Worm (Caenorhabditis elegans) whole organism, L4/young adult: ENCODE measurements around the gene nhr-173.

Experiments used
- W03F9.2 ChIP-seq: fragments of 150-350 bp; optimal IDR thresholded peaks from 2 replicates; lab custom pipeline; 2014; ENCODE audit warnings: missing biosample characterization, missing genetic modification characterization
- dao-5 ChIP-seq: sonication (generic microtip); optimal IDR thresholded peaks from 2 replicates; lab custom pipeline; 2016; ENCODE audit warnings: missing genotype, missing genetic modification characterization, moderate library complexity, missing compliant biosample characterization
- him-1 ChIP-seq: sonication (generic microtip); optimal IDR thresholded peaks from 2 replicates; lab custom pipeline; 2016; ENCODE audit warnings: missing genotype, missing genetic modification reagents, missing genetic modification characterization, missing compliant biosample characterization

nhr-173 gene

DNA sequence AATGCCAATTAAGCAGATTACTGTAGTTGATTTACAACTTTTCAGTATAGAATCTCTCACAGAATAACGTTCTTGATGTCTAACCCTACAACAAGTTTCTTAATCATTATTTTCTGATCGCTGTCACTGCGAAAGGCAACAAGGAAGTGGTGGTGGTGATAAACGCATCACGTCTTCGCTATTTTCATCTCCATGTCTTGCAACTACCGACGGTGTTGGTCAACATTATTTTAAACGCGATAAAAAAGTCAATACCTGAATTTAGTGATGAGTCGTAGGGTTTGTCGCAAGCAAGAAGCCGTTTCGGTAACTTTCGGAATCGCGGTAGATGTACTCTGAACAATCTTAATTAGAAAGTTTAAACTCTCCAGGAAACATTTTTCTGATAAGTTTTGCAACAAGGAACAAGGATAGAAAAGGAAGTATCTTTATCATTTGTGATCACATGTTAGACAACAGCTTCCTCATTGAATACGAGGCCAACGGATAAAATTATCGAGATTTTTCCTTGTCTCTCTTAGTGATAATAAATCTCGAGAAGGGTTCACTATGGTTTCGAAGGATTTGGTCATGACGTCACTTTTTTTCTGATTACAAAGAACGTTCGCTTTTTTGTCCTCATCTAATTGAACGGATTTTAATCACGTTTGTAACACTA, 8.6 kb downstream of the nhr-173 start:
- TF ChIP-seq dao-5 (tag; lab: Kevin White, UChicago) = no peak
- no peak for TF ChIP-seq him-1 (tag; lab: Kevin White, UChicago)
- no peak for TF ChIP-seq W03F9.2 (tag; lab: Kevin White, UChicago)

DNA sequence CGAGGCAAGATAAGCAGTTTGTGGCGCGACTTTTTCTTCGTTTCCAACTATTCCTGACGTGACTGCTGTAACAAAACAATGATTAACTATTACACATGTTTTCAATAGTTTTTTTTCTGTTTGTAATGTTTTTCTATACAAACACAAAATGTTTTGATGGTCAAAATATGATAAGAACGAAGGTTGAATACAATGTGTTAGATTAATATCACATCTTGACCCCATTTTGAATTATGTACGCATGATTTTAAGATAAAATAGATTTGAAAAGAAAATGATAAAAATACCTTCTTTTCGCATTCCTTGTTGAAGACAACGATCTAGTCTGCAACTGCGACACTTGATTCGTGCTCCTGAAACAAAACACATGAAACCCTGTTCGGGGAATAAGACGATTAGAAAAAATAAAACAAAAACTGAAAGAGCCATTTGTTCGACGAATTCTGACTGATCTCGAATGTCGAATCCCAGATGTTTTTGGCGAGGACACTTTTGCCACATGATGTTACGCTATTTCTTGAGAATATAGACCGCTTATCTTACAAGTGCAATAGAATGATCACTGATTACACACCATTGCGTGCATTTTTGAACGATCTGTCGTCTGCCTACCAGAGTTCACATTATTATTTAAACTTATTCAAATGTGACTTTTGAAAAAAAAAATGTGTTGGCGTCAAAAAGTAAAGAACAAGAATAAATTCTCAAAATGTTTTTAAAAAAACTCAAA, 10.0 kb downstream of the nhr-173 start:
- TF ChIP-seq him-1 (tag; lab: Kevin White, UChicago) = no peak
- no peak for TF ChIP-seq W03F9.2 (tag; lab: Kevin White, UChicago)
- TF ChIP-seq dao-5 (tag; lab: Kevin White, UChicago) = no peak

DNA sequence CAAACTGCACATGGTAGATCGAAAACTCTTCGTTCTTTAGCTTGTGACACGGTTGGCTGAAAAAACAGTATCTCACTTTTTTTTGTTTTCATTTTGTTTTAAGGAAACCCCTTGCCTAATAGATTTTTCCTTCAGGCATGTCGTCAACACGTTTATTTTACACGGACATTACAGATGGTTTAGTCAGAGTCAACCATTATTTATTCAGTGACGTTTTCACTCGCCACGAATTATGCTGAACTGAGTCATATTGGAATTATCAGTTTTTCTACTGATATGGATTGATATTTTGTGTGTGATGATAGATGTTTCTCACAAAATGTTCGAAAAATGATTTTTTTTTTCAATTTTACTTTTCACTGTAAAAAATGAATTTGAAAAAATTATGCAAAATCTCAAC, 12.1 kb downstream of the nhr-173 start:
- TF ChIP-seq him-1 (tag; lab: Kevin White, UChicago) = no peak
- no peak for TF ChIP-seq dao-5 (tag; lab: Kevin White, UChicago)
- TF ChIP-seq W03F9.2 (tag; lab: Kevin White, UChicago) = no peak

DNA sequence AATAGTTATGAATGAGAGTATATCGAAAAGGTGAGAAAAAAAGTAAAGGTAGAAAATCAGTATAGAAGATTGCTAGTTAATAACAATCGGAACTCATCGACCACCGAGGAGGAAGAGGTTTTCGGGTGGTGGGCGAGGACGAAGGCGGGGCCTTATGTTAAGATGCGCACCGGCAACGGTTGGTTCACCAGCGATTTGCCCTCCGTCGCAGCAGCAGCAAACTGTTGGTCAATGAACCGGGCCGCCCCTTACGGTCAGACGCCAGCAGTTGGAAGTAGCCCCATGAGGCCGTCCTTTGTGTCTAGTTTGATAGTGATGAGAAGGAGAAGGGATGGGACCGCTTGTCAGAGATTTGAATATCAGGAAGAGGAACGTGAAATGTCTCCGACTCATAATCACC, 13.6 kb downstream of the nhr-173 start, which contains the start of gene nhr-137:
Gene nhr-137 (minus strand): TSS at position 101 of the 400 bp plus-strand sequence.
- TF ChIP-seq him-1 (tag; lab: Kevin White, UChicago) (no peak), W03F9.2 (tag; lab: Kevin White, UChicago) (no peak), dao-5 (tag; lab: Kevin White, UChicago) (no peak)

DNA sequence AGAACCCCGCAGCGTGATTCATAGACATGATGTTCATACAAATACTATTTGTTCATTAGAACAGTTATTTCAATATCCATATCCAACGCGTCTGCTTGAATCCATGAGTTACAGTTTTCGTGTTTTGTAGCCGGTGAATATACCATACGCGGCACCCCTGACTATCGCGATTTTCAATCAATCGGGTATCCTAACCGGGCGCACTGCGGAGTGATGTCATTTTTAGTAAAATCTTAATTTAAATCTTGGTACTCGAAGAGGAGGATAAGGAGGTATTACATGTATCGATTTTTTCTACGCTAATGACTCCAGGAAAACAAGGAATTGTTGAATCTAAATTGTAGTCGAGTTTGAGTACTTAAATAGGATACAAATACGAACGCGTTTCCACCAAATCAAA, 14.0 kb downstream of the nhr-173 start:
- TF ChIP-seq him-1 (tag; lab: Kevin White, UChicago) (no peak), W03F9.2 (tag; lab: Kevin White, UChicago) (no peak), dao-5 (tag; lab: Kevin White, UChicago) (no peak)

DNA sequence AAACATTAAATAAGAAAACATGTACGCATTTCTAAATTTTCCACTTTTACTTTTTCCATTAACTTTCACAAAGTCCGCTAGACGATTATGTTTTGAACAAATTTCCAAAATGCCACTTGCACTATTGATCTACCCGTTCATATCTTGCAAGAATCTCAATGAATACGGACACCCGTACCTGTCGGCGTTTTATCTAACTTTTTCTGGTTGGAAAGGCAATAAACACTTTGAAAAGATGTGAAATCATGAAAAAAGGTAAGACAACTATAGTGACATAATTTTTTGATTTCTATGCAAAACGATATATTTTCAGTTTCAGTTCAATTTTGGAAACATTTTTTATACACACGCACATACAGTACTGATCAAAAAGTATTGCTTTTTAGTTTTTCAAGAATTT, 16.4 kb downstream of the nhr-173 start:
- no peak for TF ChIP-seq him-1 (tag; lab: Kevin White, UChicago)
- TF ChIP-seq dao-5 (tag; lab: Kevin White, UChicago) = no peak
- TF ChIP-seq W03F9.2 (tag; lab: Kevin White, UChicago) = no peak

DNA sequence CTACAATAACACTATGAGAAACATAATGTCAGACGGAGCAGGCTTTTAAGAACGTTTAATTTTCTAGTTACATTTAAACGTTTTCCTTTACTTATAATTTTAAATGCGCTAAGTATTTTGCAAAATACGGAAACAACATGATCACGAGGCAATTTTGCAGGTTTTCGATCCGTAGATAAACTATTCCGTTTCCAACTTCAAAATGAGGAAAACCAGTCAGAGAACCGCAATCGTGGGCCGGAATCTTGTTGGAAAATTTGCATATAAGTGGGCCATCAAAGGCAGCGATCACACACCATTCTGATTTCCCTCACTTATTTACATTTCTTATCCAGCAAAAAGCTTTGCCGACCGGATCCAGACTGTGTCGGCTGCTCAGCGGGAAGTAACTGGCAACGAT, 17.2 kb downstream of the nhr-173 start, which contains the start of gene col-172:
Gene col-172 (plus strand): TSS at position 301 of the 400 bp plus-strand sequence.
- TF ChIP-seq W03F9.2 (tag; lab: Kevin White, UChicago) = no peak

DNA sequence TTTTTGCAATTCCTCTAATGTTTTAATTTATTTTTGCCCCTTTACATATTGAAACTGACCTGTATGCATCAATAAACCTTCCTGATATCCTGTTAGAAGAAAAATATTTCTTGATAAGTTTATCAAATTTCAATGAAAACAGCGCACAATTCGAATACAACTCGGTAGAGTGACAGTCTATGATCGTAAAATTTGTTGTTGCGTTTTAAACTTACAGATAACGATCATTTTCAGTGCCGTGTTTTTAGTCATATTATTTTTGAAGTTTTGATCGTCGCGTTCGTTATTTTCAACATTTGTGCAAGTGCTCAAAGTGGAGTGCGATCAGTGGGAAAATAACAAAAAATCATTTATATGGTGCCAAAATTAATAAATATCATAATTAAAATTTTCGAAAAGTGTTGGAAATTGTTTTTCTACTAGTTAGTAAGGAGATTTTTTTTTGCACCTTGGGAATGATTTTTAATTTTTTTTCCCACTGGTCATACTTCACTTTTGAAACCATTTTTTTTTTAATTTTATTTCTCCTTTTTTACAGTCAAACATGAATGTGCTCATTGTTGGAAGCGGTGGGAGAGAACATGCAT, 19.1 kb downstream of the nhr-173 start, which contains the start of gene F38B6.4:
Gene F38B6.4 (plus strand): TSS at position 537 of the 587 bp plus-strand sequence.
- TF ChIP-seq him-1 (tag; lab: Kevin White, UChicago) (no peak), dao-5 (tag; lab: Kevin White, UChicago) (no peak), W03F9.2 (tag; lab: Kevin White, UChicago) (no peak)

DNA sequence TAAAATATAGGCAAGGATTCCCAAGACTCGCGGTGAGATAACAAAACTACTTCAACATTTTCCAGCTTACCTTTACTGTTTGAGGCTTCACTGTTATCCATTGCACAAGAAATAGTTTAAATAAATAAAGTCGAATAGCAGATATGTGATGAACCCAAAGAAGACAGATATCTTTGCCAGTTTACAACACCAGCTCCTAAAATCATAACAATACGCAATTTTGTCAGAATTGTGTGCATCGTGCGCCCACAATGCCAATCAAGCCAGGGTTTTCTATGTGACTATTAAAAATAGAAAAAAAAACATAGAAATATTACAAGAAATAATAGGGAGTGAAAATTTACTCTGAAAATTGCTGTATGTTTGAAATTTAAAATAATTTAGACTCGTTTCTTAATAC, 27.4 kb downstream of the nhr-173 start, which contains the start of gene F38B6.8:
Gene F38B6.8 (minus strand): TSS at position 101 of the 400 bp plus-strand sequence.
- TF ChIP-seq W03F9.2 (tag; lab: Kevin White, UChicago) (no peak), him-1 (tag; lab: Kevin White, UChicago) (no peak), dao-5 (tag; lab: Kevin White, UChicago) (no peak)

DNA sequence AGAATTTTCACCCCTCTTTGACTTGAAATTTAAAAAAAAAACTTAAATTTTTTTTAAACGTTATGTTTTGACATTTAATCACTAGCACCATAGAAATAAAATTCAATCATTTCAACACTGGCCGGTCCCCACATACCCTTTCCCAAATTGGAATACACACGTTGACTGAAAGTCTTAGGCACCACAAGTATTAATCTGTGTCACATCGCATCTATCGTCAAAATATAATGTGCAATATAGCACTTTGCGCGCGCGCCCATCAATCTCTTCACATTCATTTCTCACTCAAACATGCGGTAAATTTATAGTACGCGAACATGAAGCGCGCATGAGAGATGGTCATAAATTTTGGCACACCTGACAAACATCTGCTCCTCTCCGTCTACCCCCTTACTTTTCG, 32.0 kb downstream of the nhr-173 start:
- TF ChIP-seq him-1 (tag; lab: Kevin White, UChicago) = no peak
- TF ChIP-seq dao-5 (tag; lab: Kevin White, UChicago) = no peak
- no peak for TF ChIP-seq W03F9.2 (tag; lab: Kevin White, UChicago)

DNA sequence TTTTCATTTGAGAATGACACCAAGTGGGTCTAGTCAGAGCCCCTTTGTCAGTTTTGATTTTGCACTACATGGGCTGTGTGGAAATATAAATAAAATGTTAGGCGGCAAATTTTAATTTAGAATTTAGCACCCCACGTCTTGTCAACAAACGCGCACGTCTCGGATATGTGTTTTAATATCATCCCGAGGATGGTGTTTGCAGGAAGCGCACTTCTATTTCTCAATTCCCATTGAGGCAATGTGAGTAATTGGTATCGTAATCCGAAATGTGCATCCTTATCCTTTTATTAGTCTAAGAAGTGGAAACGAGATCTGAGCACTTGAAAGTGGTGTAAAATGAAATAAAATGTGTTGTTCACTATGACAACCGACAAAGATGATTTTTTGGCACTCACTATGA, 32.4 kb downstream of the nhr-173 start:
- TF ChIP-seq dao-5 (tag; lab: Kevin White, UChicago) = no peak
- TF ChIP-seq W03F9.2 (tag; lab: Kevin White, UChicago) = no peak
- TF ChIP-seq him-1 (tag; lab: Kevin White, UChicago) = no peak

DNA sequence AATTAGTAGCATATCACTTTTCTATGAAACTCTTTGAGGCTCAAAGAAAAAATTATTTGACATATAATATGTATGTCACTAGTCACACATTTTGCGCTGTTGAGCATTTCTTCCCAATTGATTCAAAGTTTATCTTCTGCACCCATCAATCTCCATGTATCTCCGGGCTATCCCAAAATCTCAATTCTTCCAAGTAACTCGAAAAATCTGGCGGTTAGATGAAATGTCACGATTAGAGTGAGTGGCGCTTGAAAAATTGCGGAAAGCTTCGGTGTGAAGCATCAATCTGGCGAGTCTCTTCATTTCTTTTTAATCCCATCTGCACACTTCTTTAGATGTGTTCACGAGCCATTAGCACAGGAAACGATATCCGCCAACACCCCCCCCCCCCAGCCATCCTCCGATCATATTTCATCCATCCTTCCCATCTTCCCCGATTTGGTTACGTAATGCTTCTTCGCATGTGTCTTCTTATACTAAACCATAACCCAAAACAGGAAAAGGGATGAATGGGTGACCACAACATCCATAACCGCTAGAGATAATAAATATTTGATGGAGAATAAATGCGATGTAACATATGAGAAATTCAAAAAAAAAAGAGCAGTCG, 33.7 kb downstream of the nhr-173 start:
- TF ChIP-seq W03F9.2 (tag; lab: Kevin White, UChicago) (no peak), him-1 (tag; lab: Kevin White, UChicago) (no peak), dao-5 (tag; lab: Kevin White, UChicago) (no peak)

DNA sequence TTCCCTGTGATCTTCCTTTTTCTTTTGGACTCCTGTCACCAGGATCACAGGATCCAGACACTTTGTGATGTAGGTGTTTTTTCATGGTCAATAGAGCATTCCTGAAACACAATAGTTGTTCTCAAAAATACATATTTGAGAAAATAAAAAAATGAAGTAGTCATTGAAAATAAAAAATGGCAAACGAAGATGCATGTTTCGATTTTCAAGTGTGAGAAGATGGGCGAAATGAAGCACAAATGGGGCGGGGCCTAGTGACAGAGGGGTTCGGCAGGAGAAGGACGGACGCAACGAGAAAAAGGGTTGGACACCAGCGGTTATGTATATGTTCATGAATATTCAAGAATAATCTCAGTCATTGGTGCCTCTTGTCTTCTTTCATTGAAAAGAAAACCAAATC, 34.7 kb downstream of the nhr-173 start, which contains the start of gene F38B6.6:
Gene F38B6.6 (minus strand): TSS at position 101 of the 400 bp plus-strand sequence.
- TF ChIP-seq W03F9.2 (tag; lab: Kevin White, UChicago) (no peak), dao-5 (tag; lab: Kevin White, UChicago) (no peak), him-1 (tag; lab: Kevin White, UChicago) (no peak)
